Worm (Caenorhabditis elegans) whole organism, mixed stage, embryonic: Measurements from ENCODE around the gene F32B6.4.

Experiments used
- bed-3 ChIP-seq: fragments of 200-800 bp; sonication (Bioruptor generic); optimal IDR thresholded peaks from 3 replicates; lab custom pipeline; 2018; ENCODE audit warnings: mild to moderate bottlenecking, missing genetic modification characterization, moderate library complexity, missing compliant biosample characterization
- blmp-1 ChIP-seq: fragments of 150-350 bp; optimal IDR thresholded peaks from 2 replicates; lab custom pipeline; 2014; ENCODE audit warnings: missing biosample characterization, missing genetic modification characterization
- ceh-39 ChIP-seq: fragments of 150-350 bp; optimal IDR thresholded peaks from 2 replicates; lab custom pipeline; 2014; ENCODE audit warnings: missing biosample characterization, missing genetic modification characterization
- ceh-43 ChIP-seq: fragments of 200-800 bp; sonication (Bioruptor generic); optimal IDR thresholded peaks from 2 replicates; lab custom pipeline; 2018; ENCODE audit warnings: mild to moderate bottlenecking, missing genetic modification characterization, moderate library complexity, missing compliant biosample characterization
- ceh-83 ChIP-seq: fragments of 200-800 bp; sonication (Bioruptor generic); optimal IDR thresholded peaks from 2 replicates; lab custom pipeline; 2018; ENCODE audit warnings: mild to moderate bottlenecking, missing genetic modification characterization, missing compliant biosample characterization
- ces-1 ChIP-seq: fragments of 150-350 bp; optimal IDR thresholded peaks from 2 replicates; lab custom pipeline; 2014; ENCODE audit warnings: missing biosample characterization, missing genetic modification reagents, missing genetic modification characterization
- cnd-1 ChIP-seq: fragments of 200-800 bp; sonication (Bioruptor generic); optimal IDR thresholded peaks from 2 replicates; lab custom pipeline; 2018; ENCODE audit warnings: mild to moderate bottlenecking, missing genetic modification characterization, missing compliant biosample characterization
- drap-1 ChIP-seq: fragments of 200-800 bp; sonication (Bioruptor generic); optimal IDR thresholded peaks from 3 replicates; lab custom pipeline; 2018; ENCODE audit warnings: mild to moderate bottlenecking, missing genetic modification characterization, missing compliant biosample characterization
- elt-1 ChIP-seq: sonication (generic microtip); optimal IDR thresholded peaks from 2 replicates; lab custom pipeline; 2017; ENCODE audit warnings: missing genetic modification characterization, mild to moderate bottlenecking, missing compliant biosample characterization, antibody characterized with exemption, moderate library complexity, borderline replicate concordance; ENCODE audit not compliant: insufficient read depth
- elt-3 ChIP-seq: fragments of 150-350 bp; optimal IDR thresholded peaks from 2 replicates; lab custom pipeline; 2014; ENCODE audit warnings: missing biosample characterization, missing genetic modification characterization
- flh-1 ChIP-seq: fragments of 200-800 bp; sonication (Bioruptor generic); optimal IDR thresholded peaks from 2 replicates; lab custom pipeline; 2018; ENCODE audit warnings: mild to moderate bottlenecking, missing genetic modification characterization, moderate library complexity, missing compliant biosample characterization
- ham-2 ChIP-seq: fragments of 200-800 bp; sonication (Bioruptor generic); optimal IDR thresholded peaks from 2 replicates; lab custom pipeline; 2018; ENCODE audit warnings: mild to moderate bottlenecking, missing genetic modification characterization, missing compliant biosample characterization
- hlh-1 ChIP-seq: fragments of 150-350 bp; optimal IDR thresholded peaks from 2 replicates; lab custom pipeline; 2014; ENCODE audit warnings: missing biosample characterization, missing genetic modification reagents, missing genetic modification characterization
- lin-13 ChIP-seq: fragments of 150-350 bp; optimal IDR thresholded peaks from 2 replicates; lab custom pipeline; 2014; ENCODE audit warnings: missing biosample characterization, missing genetic modification characterization
- lin-32 ChIP-seq: fragments of 200-800 bp; sonication (Bioruptor generic); optimal IDR thresholded peaks from 2 replicates; lab custom pipeline; 2018; ENCODE audit warnings: mild to moderate bottlenecking, missing genetic modification characterization, missing compliant biosample characterization
- lsy-2 ChIP-seq: fragments of 150-350 bp; optimal IDR thresholded peaks from 2 replicates; lab custom pipeline; 2014; ENCODE audit warnings: missing biosample characterization, missing genetic modification characterization
- mab-5 ChIP-seq: fragments of 150-350 bp; optimal IDR thresholded peaks from 2 replicates; lab custom pipeline; 2014; ENCODE audit warnings: missing biosample characterization, missing genetic modification characterization
- mls-2 ChIP-seq: sonication (generic microtip); optimal IDR thresholded peaks from 2 replicates; lab custom pipeline; 2016; ENCODE audit warnings: mild to moderate bottlenecking, missing genetic modification characterization, moderate library complexity, missing compliant biosample characterization
- nhr-12 ChIP-seq: fragments of 150-350 bp; optimal IDR thresholded peaks from 2 replicates; lab custom pipeline; 2014; ENCODE audit warnings: missing biosample characterization, missing genetic modification characterization
- nhr-2 ChIP-seq: fragments of 150-350 bp; optimal IDR thresholded peaks from 2 replicates; lab custom pipeline; 2014; ENCODE audit warnings: missing biosample characterization, missing genetic modification characterization
- nhr-237 ChIP-seq: fragments of 150-350 bp; optimal IDR thresholded peaks from 2 replicates; lab custom pipeline; 2014; ENCODE audit warnings: missing biosample characterization, missing genetic modification characterization
- nhr-28 ChIP-seq: fragments of 150-350 bp; optimal IDR thresholded peaks from 2 replicates; lab custom pipeline; 2014; ENCODE audit warnings: missing biosample characterization, missing genetic modification characterization
- nhr-76 ChIP-seq: sonication (generic microtip); optimal IDR thresholded peaks from 2 replicates; lab custom pipeline; 2017; ENCODE audit warnings: missing biosample characterization, missing genetic modification characterization
- sem-2 ChIP-seq: fragments of 200-800 bp; sonication (Bioruptor generic); optimal IDR thresholded peaks from 2 replicates; lab custom pipeline; 2018; ENCODE audit warnings: mild to moderate bottlenecking, missing genetic modification characterization, missing compliant biosample characterization
- snpc-4 ChIP-seq: fragments of 150-350 bp; optimal IDR thresholded peaks from 2 replicates; lab custom pipeline; 2014; ENCODE audit warnings: missing biosample characterization, missing genetic modification characterization
- sptf-1 ChIP-seq: sonication (generic microtip); optimal IDR thresholded peaks from 2 replicates; lab custom pipeline; 2017; ENCODE audit warnings: mild to moderate bottlenecking, missing genetic modification characterization, moderate library complexity, missing compliant biosample characterization
- tbx-8 ChIP-seq: fragments of 200-800 bp; sonication (Bioruptor generic); optimal IDR thresholded peaks from 2 replicates; lab custom pipeline; 2018; ENCODE audit warnings: mild to moderate bottlenecking, missing genetic modification characterization, moderate library complexity, missing compliant biosample characterization
- unc-120 ChIP-seq: sonication (generic microtip); optimal IDR thresholded peaks from 2 replicates; lab custom pipeline; 2017; ENCODE audit warnings: missing genetic modification characterization, missing compliant biosample characterization; ENCODE audit not compliant: poor library complexity, severe bottlenecking
- unc-39 ChIP-seq: fragments of 150-350 bp; optimal IDR thresholded peaks from 2 replicates; lab custom pipeline; 2014; ENCODE audit warnings: missing biosample characterization, missing genetic modification characterization
- zip-8 ChIP-seq: fragments of 150-350 bp; optimal IDR thresholded peaks from 2 replicates; lab custom pipeline; 2014; ENCODE audit warnings: missing biosample characterization, missing genetic modification characterization
- ztf-11 ChIP-seq: fragments of 150-350 bp; optimal IDR thresholded peaks from 2 replicates; lab custom pipeline; 2014; ENCODE audit warnings: missing biosample characterization, missing genetic modification characterization

The F32B6.4 gene

ce11 chrIV:9867915-9868314 is 23.9 kb downstream of the F32B6.4 start:
- no peak for TF ChIP-seq ceh-43 (GFP tag; lab: Kevin White, UChicago)
- TF ChIP-seq lin-32 (GFP tag; lab: Kevin White, UChicago): no peak
- TF ChIP-seq nhr-28 (tag; lab: Kevin White, UChicago): no peak
- TF ChIP-seq bed-3 (GFP tag; lab: Kevin White, UChicago): no peak
- TF ChIP-seq flh-1 (GFP tag; lab: Kevin White, UChicago): no peak
- no peak for TF ChIP-seq ceh-39
- no peak for TF ChIP-seq elt-1
- TF ChIP-seq lsy-2 (tag; lab: Kevin White, UChicago): no peak
- TF ChIP-seq cnd-1 (tag; lab: Kevin White, UChicago): no peak
- no peak for TF ChIP-seq nhr-237 (tag; lab: Kevin White, UChicago)
- no peak for TF ChIP-seq mls-2 (tag; lab: Kevin White, UChicago)
- no peak for TF ChIP-seq nhr-76
- no peak for TF ChIP-seq snpc-4 (tag; lab: Kevin White, UChicago)
- no peak for TF ChIP-seq blmp-1
- TF ChIP-seq unc-120 (tag; lab: Kevin White, UChicago): no peak
- TF ChIP-seq ces-1 (GFP tag; lab: Kevin White, UChicago): no peak
- TF ChIP-seq nhr-2 (tag; lab: Kevin White, UChicago): no peak

ce11 chrIV:9866865-9867264 is 25.0 kb downstream of the F32B6.4 start:
- TF ChIP-seq tbx-8 (no peak), flh-1 (GFP tag; lab: Kevin White, UChicago) (no peak)

- TF ChIP-seq drap-1 (GFP tag; lab: Kevin White, UChicago): no peak
- no peak for TF ChIP-seq lin-32 (GFP tag; lab: Kevin White, UChicago)
- no peak for TF ChIP-seq nhr-12 (tag; lab: Kevin White, UChicago)
- no peak for TF ChIP-seq elt-3
- TF ChIP-seq sem-2 (GFP tag; lab: Kevin White, UChicago): no peak
- TF ChIP-seq nhr-28 (tag; lab: Kevin White, UChicago): no peak
- no peak for TF ChIP-seq mab-5 (tag; lab: Kevin White, UChicago)
- TF ChIP-seq zip-8 (tag; lab: Kevin White, UChicago): no peak
- no peak for TF ChIP-seq ztf-11
- no peak for TF ChIP-seq nhr-237 (tag; lab: Kevin White, UChicago)
- no peak for TF ChIP-seq snpc-4 (tag; lab: Kevin White, UChicago)
- TF ChIP-seq blmp-1: no peak
- TF ChIP-seq ham-2 (GFP tag; lab: Kevin White, UChicago): no peak
- TF ChIP-seq ces-1 (GFP tag; lab: Kevin White, UChicago): no peak
- TF ChIP-seq ceh-39: no peak
- TF ChIP-seq lsy-2 (tag; lab: Kevin White, UChicago): no peak
- no peak for TF ChIP-seq hlh-1 (tag; lab: Kevin White, UChicago)
Measured at ce11 chrIV:9864778-9865177, 27.1 kb downstream of the F32B6.4 start, which contains the start of the genes K07F5.15 and K07F5.22. TSS of gene K07F5.15 (plus strand) at chrIV:9865078. TSS of gene K07F5.22 (plus strand) at chrIV:9865078.

- TF ChIP-seq cnd-1 (tag; lab: Kevin White, UChicago) (no peak), ces-1 (GFP tag; lab: Kevin White, UChicago) (no peak), nhr-76 (no peak), drap-1 (GFP tag; lab: Kevin White, UChicago) (no peak), ceh-43 (GFP tag; lab: Kevin White, UChicago) (no peak)
Measured at ce11 chrIV:9863817-9864216, 28.0 kb downstream of the F32B6.4 start, which contains the start of gene K07F5.16. TSS of gene K07F5.16 (plus strand) at chrIV:9864117.

- no peak for TF ChIP-seq hlh-1 (tag; lab: Kevin White, UChicago)
- no peak for TF ChIP-seq nhr-76
- no peak for TF ChIP-seq cnd-1 (tag; lab: Kevin White, UChicago)
- TF ChIP-seq unc-39: no peak
- TF ChIP-seq unc-120 (tag; lab: Kevin White, UChicago): no peak
- TF ChIP-seq nhr-237 (tag; lab: Kevin White, UChicago): no peak
- no peak for TF ChIP-seq ceh-83 (GFP tag; lab: Kevin White, UChicago)
- TF ChIP-seq elt-1: no peak
- TF ChIP-seq nhr-2 (tag; lab: Kevin White, UChicago): no peak
- TF ChIP-seq zip-8 (tag; lab: Kevin White, UChicago): no peak
- TF ChIP-seq ham-2 (GFP tag; lab: Kevin White, UChicago): no peak
- TF ChIP-seq lin-13 (tag; lab: Kevin White, UChicago): no peak
- TF ChIP-seq ztf-11: no peak
- TF ChIP-seq sptf-1 (tag; lab: Kevin White, UChicago): no peak
- no peak for TF ChIP-seq blmp-1
Measured at ce11 chrIV:9861921-9862320, 29.9 kb downstream of the F32B6.4 start, which contains the start of gene K07F5.14. TSS of gene K07F5.14 (plus strand) at chrIV:9862221.
